Fruit fly (Drosophila melanogaster) whole organism, embryonic: ENCODE results near the gene Esyt2.

ENCODE experiments used
- Aef1 ChIP-seq: fragments of 200-800 bp; sonication (Bioruptor generic); IDR thresholded peaks from 3 replicates; pipeline ENCODE4 v1.3.6; 2022; ENCODE audit warnings: missing biosample characterization, missing genetic modification characterization
- BEAF-32 ChIP-seq: fragments of 200-800 bp; sonication (Bioruptor generic); optimal IDR thresholded peaks from 3 replicates; lab custom pipeline; 2017; ENCODE audit warnings: missing biosample characterization, missing genetic modification characterization, mild to moderate bottlenecking, moderate library complexity, missing genetic modification reagents
- CG1024 ChIP-seq: fragments of 200-800 bp; sonication (Bioruptor generic); IDR thresholded peaks from 2 replicates; pipeline ENCODE4 v1.3.6; 2022; ENCODE audit warnings: missing biosample characterization, missing genetic modification characterization
- CG11695 ChIP-seq: fragments of 200-800 bp; sonication (Bioruptor generic); IDR thresholded peaks from 3 replicates; pipeline ENCODE4 v1.3.6; 2022; ENCODE audit warnings: missing biosample characterization, missing genetic modification characterization
- CG12236 ChIP-seq: fragments of 200-800 bp; sonication (Bioruptor generic); optimal IDR thresholded peaks from 2 replicates; lab custom pipeline; 2016; ENCODE audit warnings: missing biosample characterization, missing genetic modification characterization
- CG12391 ChIP-seq: fragments of 200-800 bp; sonication (Bioruptor generic); optimal IDR thresholded peaks from 3 replicates; lab custom pipeline; 2018; ENCODE audit warnings: missing biosample characterization, mild to moderate bottlenecking, missing genetic modification characterization, moderate library complexity
- CG12769 ChIP-seq: fragments of 200-800 bp; sonication (Bioruptor generic); optimal IDR thresholded peaks from 2 replicates; lab custom pipeline; 2019; ENCODE audit warnings: missing biosample characterization, mild to moderate bottlenecking, missing genetic modification characterization, moderate library complexity
- CG13775 ChIP-seq: fragments of 200-800 bp; sonication (Bioruptor generic); optimal IDR thresholded peaks from 3 replicates; lab custom pipeline; 2017; ENCODE audit warnings: missing biosample characterization, mild to moderate bottlenecking, missing genetic modification characterization
- CG13894 ChIP-seq: fragments of 200-800 bp; sonication (Bioruptor generic); optimal IDR thresholded peaks from 3 replicates; lab custom pipeline; 2018; ENCODE audit warnings: missing biosample characterization, mild to moderate bottlenecking, missing genetic modification characterization, moderate library complexity
- CG1529 ChIP-seq: fragments of 200-800 bp; sonication (Bioruptor generic); optimal IDR thresholded peaks from 3 replicates; lab custom pipeline; 2018; ENCODE audit warnings: missing biosample characterization, missing genetic modification characterization
- CG17385 ChIP-seq: fragments of 200-800 bp; sonication (Bioruptor generic); optimal IDR thresholded peaks from 3 replicates; lab custom pipeline; 2018; ENCODE audit warnings: missing biosample characterization, mild to moderate bottlenecking, missing genetic modification characterization
- CG17612 ChIP-seq: fragments of 200-800 bp; sonication (Bioruptor generic); IDR thresholded peaks from 2 replicates; pipeline ENCODE4 v1.3.6; 2022; ENCODE audit warnings: missing biosample characterization, missing genetic modification characterization
- CG18619 ChIP-seq: fragments of 200-800 bp; sonication (Bioruptor generic); optimal IDR thresholded peaks from 3 replicates; lab custom pipeline; 2017; ENCODE audit warnings: missing biosample characterization, mild to moderate bottlenecking, missing genetic modification characterization
- CG2875 ChIP-seq: fragments of 200-800 bp; sonication (Bioruptor generic); optimal IDR thresholded peaks from 2 replicates; lab custom pipeline; 2017; ENCODE audit warnings: missing biosample characterization, mild to moderate bottlenecking, missing genetic modification characterization, missing genetic modification reagents
- CG2889 ChIP-seq: fragments of 200-800 bp; sonication (Bioruptor generic); IDR thresholded peaks from 3 replicates; pipeline ENCODE4 v1.3.6; 2022; ENCODE audit warnings: missing biosample characterization, missing genetic modification characterization
- CG30403 ChIP-seq: fragments of 200-800 bp; sonication (Bioruptor generic); optimal IDR thresholded peaks from 3 replicates; lab custom pipeline; 2016; ENCODE audit warnings: missing biosample characterization, missing genetic modification characterization
- CG30431 ChIP-seq: fragments of 200-800 bp; sonication (Bioruptor generic); optimal IDR thresholded peaks from 2 replicates; lab custom pipeline; 2017; ENCODE audit warnings: missing biosample characterization, missing genetic modification characterization
- CG31388 ChIP-seq: fragments of 200-800 bp; sonication (Bioruptor generic); optimal IDR thresholded peaks from 2 replicates; lab custom pipeline; 2016; ENCODE audit warnings: missing biosample characterization, missing genetic modification characterization
- CG32532 ChIP-seq: fragments of 200-800 bp; sonication (Bioruptor generic); IDR thresholded peaks from 2 replicates; pipeline ENCODE4 v1.3.6; 2022; ENCODE audit warnings: missing biosample characterization, missing genetic modification characterization
- CG4424 ChIP-seq: fragments of 200-800 bp; sonication (Bioruptor generic); optimal IDR thresholded peaks from 3 replicates; lab custom pipeline; 2016; ENCODE audit warnings: missing biosample characterization, missing genetic modification characterization
- CG7271 ChIP-seq: fragments of 200-800 bp; sonication (Bioruptor generic); optimal IDR thresholded peaks from 2 replicates; lab custom pipeline; 2018; ENCODE audit warnings: missing biosample characterization, mild to moderate bottlenecking, missing genetic modification characterization, moderate library complexity
- CG7556 ChIP-seq: fragments of 200-800 bp; sonication (Bioruptor generic); optimal IDR thresholded peaks from 2 replicates; lab custom pipeline; 2017; ENCODE audit warnings: missing biosample characterization, mild to moderate bottlenecking, missing genetic modification characterization
- CG7786 ChIP-seq: fragments of 200-800 bp; sonication (Bioruptor generic); optimal IDR thresholded peaks from 2 replicates; lab custom pipeline; 2016; ENCODE audit warnings: missing biosample characterization, missing genetic modification characterization
- CG8388 ChIP-seq: fragments of 200-800 bp; sonication (Bioruptor generic); optimal IDR thresholded peaks from 2 replicates; lab custom pipeline; 2019; ENCODE audit warnings: missing biosample characterization, mild to moderate bottlenecking, missing genetic modification characterization, moderate library complexity
- D19A ChIP-seq: fragments of 200-800 bp; optimal IDR thresholded peaks from 3 replicates; lab custom pipeline; 2019; ENCODE audit warnings: missing biosample characterization, mild to moderate bottlenecking, missing genetic modification characterization, moderate library complexity
- Dip3 ChIP-seq: fragments of 200-800 bp; sonication (Bioruptor generic); optimal IDR thresholded peaks from 3 replicates; lab custom pipeline; 2016; ENCODE audit warnings: missing biosample characterization, missing genetic modification characterization
- Dll ChIP-seq: fragments of 200-800 bp; sonication (Bioruptor generic); IDR thresholded peaks from 4 replicates; pipeline ENCODE4 v1.3.6; 2022; ENCODE audit warnings: missing biosample characterization, missing genetic modification characterization; ENCODE audit not compliant: partially characterized antibody
- Hey ChIP-seq: fragments of 200-800 bp; sonication (Bioruptor generic); optimal IDR thresholded peaks from 3 replicates; lab custom pipeline; 2018; ENCODE audit warnings: missing biosample characterization, mild to moderate bottlenecking, missing genetic modification characterization
- Hr3 ChIP-seq: fragments of 200-800 bp; sonication (Bioruptor generic); optimal IDR thresholded peaks from 3 replicates; lab custom pipeline; 2016; ENCODE audit warnings: missing biosample characterization, missing genetic modification characterization
- Hsf ChIP-seq: fragments of 200-800 bp; sonication (Bioruptor generic); optimal IDR thresholded peaks from 3 replicates; lab custom pipeline; 2016; ENCODE audit warnings: missing biosample characterization, missing genetic modification characterization
- Mad ChIP-seq: fragments of 200-800 bp; sonication (Bioruptor generic); optimal IDR thresholded peaks from 2 replicates; lab custom pipeline; 2016; ENCODE audit warnings: missing biosample characterization, missing genetic modification characterization
- Mes4 ChIP-seq: fragments of 200-800 bp; sonication (Bioruptor generic); optimal IDR thresholded peaks from 2 replicates; lab custom pipeline; 2016; ENCODE audit warnings: missing biosample characterization, missing genetic modification characterization
- NK7.1 ChIP-seq: fragments of 200-800 bp; sonication (Bioruptor generic); optimal IDR thresholded peaks from 3 replicates; lab custom pipeline; 2016; ENCODE audit warnings: missing biosample characterization, missing genetic modification characterization
- Optix ChIP-seq: fragments of 200-800 bp; sonication (Bioruptor generic); IDR thresholded peaks from 3 replicates; pipeline ENCODE4 v1.3.6; 2022; ENCODE audit warnings: missing biosample characterization, missing genetic modification characterization
- bsh ChIP-seq, 2 experiments: fragments of 200-800 bp; sonication (Bioruptor generic); optimal IDR thresholded peaks; 2 replicates each; lab custom pipeline; 2017 to 2018; ENCODE audit warnings: mild to moderate bottlenecking in 2 of 2, missing biosample characterization in 2 of 2, missing genetic modification characterization in 2 of 2, moderate library complexity in 1 of 2
- cg ChIP-seq: fragments of 200-800 bp; sonication (Bioruptor generic); optimal IDR thresholded peaks from 3 replicates; lab custom pipeline; 2019; ENCODE audit warnings: missing biosample characterization, mild to moderate bottlenecking, missing genetic modification characterization, moderate library complexity
- corto ChIP-seq: fragments of 200-800 bp; sonication (Bioruptor generic); optimal IDR thresholded peaks from 2 replicates; lab custom pipeline; 2016; ENCODE audit warnings: missing biosample characterization, mild to moderate bottlenecking, missing genetic modification characterization, moderate library complexity
- fd64A ChIP-seq: fragments of 200-800 bp; sonication (Bioruptor generic); optimal IDR thresholded peaks from 3 replicates; lab custom pipeline; 2018; ENCODE audit warnings: missing biosample characterization, mild to moderate bottlenecking, missing genetic modification characterization
- fd96Cb ChIP-seq: fragments of 200-800 bp; sonication (Bioruptor generic); optimal IDR thresholded peaks from 2 replicates; lab custom pipeline; 2018; ENCODE audit warnings: missing biosample characterization, mild to moderate bottlenecking, missing genetic modification characterization, moderate library complexity
- gfzf ChIP-seq: fragments of 200-800 bp; sonication (Bioruptor generic); optimal IDR thresholded peaks from 2 replicates; lab custom pipeline; 2016; ENCODE audit warnings: missing biosample characterization, mild to moderate bottlenecking, missing genetic modification characterization, moderate library complexity
- jumu ChIP-seq: fragments of 200-800 bp; sonication (Bioruptor generic); optimal IDR thresholded peaks from 3 replicates; lab custom pipeline; 2016; ENCODE audit warnings: missing biosample characterization, missing genetic modification characterization
- kah ChIP-seq: fragments of 200-800 bp; sonication (Bioruptor generic); optimal IDR thresholded peaks from 2 replicates; lab custom pipeline; 2018; ENCODE audit warnings: missing biosample characterization, mild to moderate bottlenecking, missing genetic modification characterization
- kay ChIP-seq: fragments of 200-800 bp; sonication (Bioruptor generic); optimal IDR thresholded peaks from 2 replicates; lab custom pipeline; 2016; ENCODE audit warnings: missing biosample characterization, missing genetic modification characterization
- otp ChIP-seq: fragments of 200-800 bp; sonication (Bioruptor generic); IDR thresholded peaks from 3 replicates; pipeline ENCODE4, ENCODE4 v1.3.6; 2022; ENCODE audit warnings: missing biosample characterization, missing genetic modification characterization
- sd ChIP-seq: fragments of 200-800 bp; sonication (Bioruptor generic); optimal IDR thresholded peaks from 3 replicates; lab custom pipeline; 2018; ENCODE audit warnings: missing biosample characterization, mild to moderate bottlenecking, missing genetic modification characterization, moderate library complexity
- sim ChIP-seq: fragments of 200-800 bp; sonication (Bioruptor generic); IDR thresholded peaks from 2 replicates; pipeline ENCODE4 v1.3.6; 2022; ENCODE audit warnings: missing biosample characterization, missing genetic modification characterization
- tap ChIP-seq: fragments of 200-800 bp; optimal IDR thresholded peaks from 3 replicates; lab custom pipeline; 2019; ENCODE audit warnings: missing biosample characterization, mild to moderate bottlenecking, missing genetic modification characterization, moderate library complexity
- tna ChIP-seq: fragments of 200-800 bp; sonication (Bioruptor generic); IDR thresholded peaks from 2 replicates; pipeline ENCODE4 v1.3.6; 2022; ENCODE audit warnings: missing biosample characterization, missing genetic modification characterization; ENCODE audit not compliant: partially characterized antibody
- trem ChIP-seq: fragments of 200-800 bp; optimal IDR thresholded peaks from 3 replicates; lab custom pipeline; 2019; ENCODE audit warnings: missing biosample characterization, mild to moderate bottlenecking, missing genetic modification characterization, moderate library complexity
- usp ChIP-seq: fragments of >200 bp; optimal IDR thresholded peaks from 2 replicates; lab custom pipeline; 2017; ENCODE audit warnings: missing biosample characterization, missing genetic modification characterization

The Esyt2 gene

DNA sequence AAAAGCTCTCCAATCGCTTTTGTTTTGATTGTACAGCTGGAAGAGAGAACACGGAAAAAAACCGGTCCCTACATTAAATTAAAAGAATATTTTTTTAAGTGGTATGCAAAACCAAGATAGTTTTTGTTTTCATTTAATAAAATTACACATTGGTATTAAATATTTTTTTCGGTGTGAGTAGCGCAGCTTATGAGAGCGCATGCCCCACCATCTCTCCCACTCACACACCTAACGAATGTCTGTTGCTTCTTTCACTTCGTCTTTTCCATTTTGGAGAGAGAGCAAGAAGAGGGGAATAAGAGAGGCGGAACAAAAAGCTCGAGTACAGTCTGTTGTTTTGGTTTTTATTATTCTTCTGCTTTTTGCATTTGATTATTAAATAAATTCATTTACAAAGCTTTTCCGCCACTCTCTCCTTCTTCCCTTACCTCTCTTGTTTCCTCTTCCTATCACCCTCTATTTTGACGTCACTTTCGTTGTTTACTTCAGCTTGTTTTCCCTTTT is 28.1 kb downstream of the Esyt2 start (continued):
- TF ChIP-seq kah (GFP tag; lab: Kevin White, UChicago) (peak; percentile 91), CG17612 (GFP tag; lab: Robert Waterston, UW) (peak; percentile 94; the same call in 1 of the 2 replicates), tna (GFP tag; lab: Robert Waterston, UW) (no peak), Hr3 (GFP tag; lab: Kevin White, UChicago) (peak; percentile 96), CG12236 (peak; percentile 84), Optix (GFP tag; lab: Robert Waterston, UW) (peak; percentile 96), otp (GFP tag; lab: Robert Waterston, UW) (peak; percentile 99), CG1024 (GFP tag; lab: Robert Waterston, UW) (peak; percentile 95), gfzf (peak; percentile 14), usp (GFP tag; lab: Kevin White, UChicago) (no peak), CG18619 (GFP tag; lab: Kevin White, UChicago) (peak; percentile 97), CG12391 (tag; lab: Kevin White, UChicago) (peak; percentile 99), Dip3 (GFP tag; lab: Kevin White, UChicago) (peak; percentile 96), trem (tag; lab: Kevin White, UChicago) (peak; percentile 91), Aef1 (GFP tag; lab: Robert Waterston, UW) (peak; percentile 98), CG32532 (GFP tag; lab: Robert Waterston, UW) (peak; percentile 99), jumu (peak; percentile 92), CG7556 (GFP tag; lab: Kevin White, UChicago) (peak; percentile 98), CG31388 (GFP tag; lab: Kevin White, UChicago) (peak; percentile 77), CG4424 (GFP tag; lab: Kevin White, UChicago) (peak; percentile 98), cg (GFP tag; lab: Kevin White, UChicago) (peak; percentile 67), Mad (peak; percentile 96), CG8388 (GFP tag; lab: Kevin White, UChicago) (peak; percentile 96), CG1529 (peak; percentile 96), corto (GFP tag; lab: Kevin White, UChicago) (peak; percentile 99), fd64A (GFP tag; lab: Kevin White, UChicago) (peak; percentile 94), sd (tag; lab: Kevin White, UChicago) (peak; percentile 89), CG30403 (GFP tag; lab: Kevin White, UChicago) (peak; percentile 98), CG11695 (peak; percentile 98), Hsf (peak; percentile 97), CG2889 (GFP tag; lab: Robert Waterston, UW) (peak; percentile 95), CG13894 (tag; lab: Kevin White, UChicago) (peak; percentile 99), CG12769 (tag; lab: Kevin White, UChicago) (peak; percentile 98), fd96Cb (tag; lab: Kevin White, UChicago) (peak; percentile 95), Hey (tag; lab: Kevin White, UChicago) (peak; percentile 69), Dll (0 out of 4 replicates have a peak, but pooled peaks have one; percentile 18), CG7786 (GFP tag; lab: Kevin White, UChicago) (peak; percentile 96), CG7271 (tag; lab: Kevin White, UChicago) (peak; percentile 68), CG30431 (GFP tag; lab: Kevin White, UChicago) (peak; percentile 83), BEAF-32 (GFP tag; lab: Kevin White, UChicago) (peak; percentile 13), kay (peak; percentile 93), Mes4 (GFP tag; lab: Kevin White, UChicago) (peak; percentile 93), D19A (tag; lab: Kevin White, UChicago) (peak; percentile 95), CG13775 (GFP tag; lab: Kevin White, UChicago) (peak; percentile 95), NK7.1 (GFP tag; lab: Kevin White, UChicago) (peak; percentile 90), tap (tag; lab: Kevin White, UChicago) (peak; percentile 98), CG17385 (GFP tag; lab: Kevin White, UChicago) (peak; percentile 97), CG2875 (peak; percentile 96), bsh (GFP tag; optimal IDR thresholded peaks at IDR 0.05; lab: Kevin White, UChicago) (peak; percentile 90 to 98), sim (GFP tag; lab: Robert Waterston, UW) (peak; percentile 94)
